Worm (Caenorhabditis elegans) whole organism, midembryonic: ENCODE results near the gene C25A8.1.

ENCODE experiments used
- cog-1 ChIP-seq: sonication (generic microtip); optimal IDR thresholded peaks from 2 replicates; lab custom pipeline; 2016; ENCODE audit warnings: missing genetic modification characterization, missing compliant biosample characterization
- klf-2 ChIP-seq: fragments of 200-800 bp; sonication (Bioruptor generic); conservative IDR thresholded peaks from 2 replicates; pipeline ENCODE4 v1.3.6; 2022; ENCODE audit warnings: missing genetic modification reagents, missing genetic modification characterization, missing compliant biosample characterization
- ztf-29 ChIP-seq: fragments of 200-800 bp; sonication (Bioruptor generic); IDR thresholded peaks from 2 replicates; pipeline ENCODE4 v1.3.6; 2022; ENCODE audit warnings: missing genetic modification reagents, missing genetic modification characterization, missing compliant biosample characterization

DNA sequence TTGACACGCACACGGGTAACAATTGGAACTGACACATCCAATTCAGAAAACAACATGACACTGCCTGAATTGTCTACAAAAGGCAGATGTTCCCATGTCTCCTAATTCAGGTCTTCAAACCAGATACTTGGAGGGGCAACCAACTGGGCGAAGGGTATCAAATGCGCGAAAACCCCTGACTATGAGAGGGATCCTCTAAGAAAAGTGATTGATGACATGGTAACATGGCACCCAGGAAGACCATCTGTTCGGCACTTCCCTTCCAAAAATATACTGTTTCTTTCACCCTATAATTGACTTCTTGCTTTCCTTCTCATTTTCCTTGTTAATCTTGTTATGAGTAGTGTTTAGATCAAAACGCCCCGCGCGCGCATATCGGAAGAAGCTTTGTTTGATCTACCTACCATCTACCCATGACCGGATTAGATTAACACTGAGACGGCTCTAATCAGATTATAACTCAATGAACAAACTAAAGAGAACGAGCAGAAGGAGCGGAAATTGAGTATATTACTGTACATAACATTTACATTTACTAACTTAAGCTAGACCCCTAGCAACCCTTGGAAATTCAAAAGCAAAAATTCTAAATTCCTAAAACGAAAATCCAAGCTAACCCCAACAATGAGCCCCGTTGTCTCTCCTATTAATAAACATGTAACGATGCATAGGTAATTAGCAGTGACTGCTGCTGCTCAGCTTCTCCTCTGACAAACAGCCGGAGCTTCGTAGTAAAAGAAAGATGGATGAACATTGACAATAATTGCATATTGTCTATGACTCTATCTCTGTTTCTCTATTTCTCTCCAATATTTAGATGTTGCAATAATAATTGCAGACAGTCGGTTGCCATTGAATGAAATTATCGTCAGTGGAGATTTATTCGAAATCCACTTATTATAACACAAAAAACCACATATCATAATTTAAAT is 26.2 kb upstream of the C25A8.1 start:
- TF ChIP-seq ztf-29 (no peak), cog-1 (tag; lab: Kevin White, UChicago) (no peak), klf-2 (GFP tag; lab: Robert Waterston, UW) (no peak)
